Worm (Caenorhabditis elegans): Measurements from ENCODE around the gene F13H8.8.

ce11 chrII:6263685-6264084, 4.2 kb downstream of the F13H8.8 start, which contains the start of gene F13H8.3:
- TF ChIP-seq skn-1 (tag; optimal IDR thresholded peaks at IDR 0.05) (no peak), fos-1 (tag; optimal IDR thresholded peaks at IDR 0.05) (no peak), nhr-11 (tag; optimal IDR thresholded peaks at IDR 0.05) (no peak), elt-3 (tag; optimal IDR thresholded peaks at IDR 0.05) (no peak), nhr-12 (tag; optimal IDR thresholded peaks at IDR 0.05) (no peak), mab-5 (tag; optimal IDR thresholded peaks at IDR 0.05) (no peak), sma-3 (GFP tag; optimal IDR thresholded peaks at IDR 0.05) (no peak), unc-62 (GFP tag; optimal IDR thresholded peaks at IDR 0.05) (no peak), lsy-2 (tag; optimal IDR thresholded peaks at IDR 0.05) (no peak), nhr-6 (tag; optimal IDR thresholded peaks at IDR 0.05) (no peak), lin-39 (tag; optimal IDR thresholded peaks at IDR 0.05) (no peak)
